Fruit fly (Drosophila melanogaster) whole organism, prepupa: ENCODE data around the gene CG14657.

Experiments used
- CG10631 ChIP-seq: fragments of 200-800 bp; sonication (Bioruptor generic); optimal IDR thresholded peaks from 2 replicates; lab custom pipeline; 2016; ENCODE audit warnings: missing biosample characterization, missing genetic modification characterization
- CG10669 ChIP-seq: fragments of 200-800 bp; sonication (Bioruptor generic); optimal IDR thresholded peaks from 3 replicates; lab custom pipeline; 2018; ENCODE audit warnings: missing biosample characterization, mild to moderate bottlenecking, missing genetic modification characterization, moderate library complexity
- CG11762 ChIP-seq: fragments of 200-800 bp; sonication (Bioruptor generic); optimal IDR thresholded peaks from 3 replicates; lab custom pipeline; 2016; ENCODE audit warnings: missing biosample characterization, missing genetic modification characterization; ENCODE audit not compliant: insufficient read depth
- CG15336 ChIP-seq: fragments of 200-800 bp; sonication (Bioruptor generic); IDR thresholded peaks from 2 replicates; pipeline ENCODE4 v1.3.6; 2022; ENCODE audit warnings: missing biosample characterization, missing genetic modification characterization
- CG1621 ChIP-seq: fragments of 200-800 bp; sonication (Bioruptor generic); optimal IDR thresholded peaks from 3 replicates; lab custom pipeline; 2018; ENCODE audit warnings: missing biosample characterization, mild to moderate bottlenecking, missing genetic modification characterization
- CG16779 ChIP-seq: fragments of 200-800 bp; sonication (Bioruptor generic); optimal IDR thresholded peaks from 3 replicates; lab custom pipeline; 2017; ENCODE audit warnings: missing biosample characterization, mild to moderate bottlenecking, missing genetic modification characterization
- CG31627 ChIP-seq: fragments of 200-800 bp; sonication (Bioruptor generic); optimal IDR thresholded peaks from 3 replicates; lab custom pipeline; 2016; ENCODE audit warnings: missing biosample characterization, missing genetic modification characterization
- CG32006 ChIP-seq: fragments of 200-800 bp; sonication (Bioruptor generic); optimal IDR thresholded peaks from 3 replicates; lab custom pipeline; 2017; ENCODE audit warnings: missing biosample characterization, mild to moderate bottlenecking, missing genetic modification characterization
- CG3919 ChIP-seq: fragments of 200-800 bp; sonication (Bioruptor generic); optimal IDR thresholded peaks from 3 replicates; lab custom pipeline; 2016; ENCODE audit warnings: missing biosample characterization, missing genetic modification characterization
- CG6163 ChIP-seq: fragments of 200-800 bp; sonication (Bioruptor generic); IDR thresholded peaks from 3 replicates; pipeline ENCODE4 v1.3.6; 2022; ENCODE audit warnings: missing biosample characterization, missing genetic modification characterization
- CG6792 ChIP-seq: fragments of 200-800 bp; sonication (Bioruptor generic); optimal IDR thresholded peaks from 3 replicates; lab custom pipeline; 2016; ENCODE audit warnings: missing biosample characterization, missing genetic modification characterization
- CG7368 ChIP-seq: fragments of 200-800 bp; sonication (Bioruptor generic); optimal IDR thresholded peaks from 3 replicates; lab custom pipeline; 2016; ENCODE audit warnings: missing biosample characterization, missing genetic modification characterization
- CG8632 ChIP-seq: fragments of 200-800 bp; sonication (Bioruptor generic); optimal IDR thresholded peaks from 3 replicates; lab custom pipeline; 2016; ENCODE audit warnings: missing biosample characterization, missing genetic modification characterization
- CG9139 ChIP-seq: fragments of 200-800 bp; sonication (Bioruptor generic); optimal IDR thresholded peaks from 3 replicates; lab custom pipeline; 2017; ENCODE audit warnings: missing biosample characterization, mild to moderate bottlenecking, missing genetic modification characterization
- Eip75B ChIP-seq: fragments of 200-800 bp; sonication (Bioruptor generic); optimal IDR thresholded peaks from 3 replicates; lab custom pipeline; 2016; ENCODE audit warnings: missing biosample characterization, missing genetic modification characterization
- Eip78C ChIP-seq: fragments of 200-800 bp; sonication (Bioruptor generic); peaks from one replicate; lab custom pipeline; 2016; ENCODE audit warnings: missing biosample characterization, missing genetic modification characterization
- Eip93F ChIP-seq: fragments of 200-800 bp; sonication (Bioruptor generic); optimal IDR thresholded peaks from 2 replicates; lab custom pipeline; 2016; ENCODE audit warnings: missing biosample characterization, mild to moderate bottlenecking, missing genetic modification characterization
- Ets96B ChIP-seq: fragments of 200-800 bp; optimal IDR thresholded peaks from 2 replicates; lab custom pipeline; 2019; ENCODE audit warnings: missing biosample characterization, mild to moderate bottlenecking, missing genetic modification characterization, moderate library complexity
- Hr38 ChIP-seq: sonication (Bioruptor generic); optimal IDR thresholded peaks from 2 replicates; lab custom pipeline; 2016; ENCODE audit warnings: missing biosample characterization, missing genetic modification characterization
- Hr4 ChIP-seq: fragments of 200-800 bp; sonication (Bioruptor generic); optimal IDR thresholded peaks from 3 replicates; lab custom pipeline; 2016; ENCODE audit warnings: missing biosample characterization, missing genetic modification characterization
- Met ChIP-seq: fragments of 200-800 bp; sonication (Bioruptor generic); optimal IDR thresholded peaks from 3 replicates; lab custom pipeline; 2016; ENCODE audit warnings: missing biosample characterization, missing genetic modification characterization
- Smox ChIP-seq: fragments of 200-800 bp; sonication (Bioruptor generic); optimal IDR thresholded peaks from 3 replicates; lab custom pipeline; 2016; ENCODE audit warnings: missing biosample characterization, missing genetic modification characterization
- Sox102F ChIP-seq: fragments of 200-800 bp; sonication (Bioruptor generic); optimal IDR thresholded peaks from 2 replicates; lab custom pipeline; 2016; ENCODE audit warnings: missing biosample characterization, mild to moderate bottlenecking, missing genetic modification characterization
- Sox14 ChIP-seq: fragments of 200-800 bp; sonication (Bioruptor generic); optimal IDR thresholded peaks from 3 replicates; lab custom pipeline; 2016; ENCODE audit warnings: missing biosample characterization, missing genetic modification characterization
- Sox15 ChIP-seq: fragments of 200-800 bp; sonication (Bioruptor generic); optimal IDR thresholded peaks from 3 replicates; lab custom pipeline; 2016; ENCODE audit warnings: missing biosample characterization, missing genetic modification characterization
- achi ChIP-seq: fragments of 200-800 bp; sonication (Bioruptor generic); optimal IDR thresholded peaks from 3 replicates; lab custom pipeline; 2016; ENCODE audit warnings: missing biosample characterization, missing genetic modification characterization
- acj6 ChIP-seq: fragments of 200-800 bp; sonication (Bioruptor generic); optimal IDR thresholded peaks from 3 replicates; lab custom pipeline; 2016; ENCODE audit warnings: missing biosample characterization, missing genetic modification characterization
- cyc ChIP-seq: fragments of 200-800 bp; sonication (Bioruptor generic); optimal IDR thresholded peaks from 3 replicates; lab custom pipeline; 2016; ENCODE audit warnings: missing biosample characterization, missing genetic modification characterization
- eg ChIP-seq: fragments of 200-800 bp; sonication (Bioruptor generic); IDR thresholded peaks from 3 replicates; pipeline ENCODE4 v1.3.6; 2022; ENCODE audit warnings: missing biosample characterization, missing genetic modification characterization
- esn ChIP-seq: fragments of 200-800 bp; sonication (Bioruptor generic); optimal IDR thresholded peaks from 2 replicates; lab custom pipeline; 2016; ENCODE audit warnings: missing biosample characterization, mild to moderate bottlenecking, missing genetic modification characterization, moderate library complexity
- fd59A ChIP-seq: fragments of 200-800 bp; sonication (Bioruptor generic); optimal IDR thresholded peaks from 2 replicates; lab custom pipeline; 2017; ENCODE audit warnings: missing biosample characterization, mild to moderate bottlenecking, missing genetic modification characterization, missing genetic modification reagents
- fd85E ChIP-seq: fragments of 200-800 bp; sonication (Bioruptor generic); optimal IDR thresholded peaks from 3 replicates; lab custom pipeline; 2016; ENCODE audit warnings: missing biosample characterization, missing genetic modification characterization
- spab ChIP-seq: fragments of 200-800 bp; sonication (Bioruptor generic); optimal IDR thresholded peaks from 2 replicates; lab custom pipeline; 2017; ENCODE audit warnings: missing biosample characterization, mild to moderate bottlenecking, missing genetic modification characterization, missing genetic modification reagents
- ss ChIP-seq, 2 experiments: fragments of 200-800 bp; sonication (Bioruptor generic); optimal IDR thresholded peaks; 2 replicates in 1 of 2; 3 replicates in 1 of 2; lab custom pipeline; 2017 to 2018; ENCODE audit warnings: mild to moderate bottlenecking in 2 of 2, missing biosample characterization in 2 of 2, missing genetic modification characterization in 2 of 2, moderate library complexity in 1 of 2
- svp ChIP-seq: fragments of 200-800 bp; sonication (Bioruptor generic); peaks from one replicate; lab custom pipeline; 2016; ENCODE audit warnings: missing biosample characterization, missing genetic modification characterization

Gene CG14657

dm6 chr3R:4845353-4845752 is 24.1 kb upstream of the CG14657 start:
- TF ChIP-seq acj6 (GFP tag; lab: Kevin White, UChicago) (no peak), CG15336 (GFP tag; lab: Robert Waterston, UW) (no peak), CG10669 (GFP tag; lab: Kevin White, UChicago) (no peak), CG7368 (no peak), CG6163 (GFP tag; lab: Robert Waterston, UW) (no peak), CG31627 (GFP tag; lab: Kevin White, UChicago) (no peak), Eip93F (GFP tag; lab: Kevin White, UChicago) (no peak), Sox102F (no peak), CG11762 (GFP tag; lab: Kevin White, UChicago) (no peak), CG6792 (GFP tag; lab: Kevin White, UChicago) (no peak), svp (GFP tag; lab: Kevin White, UChicago) (no peak), Hr4 (no peak), fd59A (GFP tag; lab: Kevin White, UChicago) (no peak), eg (GFP tag; lab: Robert Waterston, UW) (no peak), Sox15 (no peak), achi (GFP tag; lab: Kevin White, UChicago) (no peak)

dm6 chr3R:4842958-4843357 is 21.7 kb upstream of the CG14657 start:
- TF ChIP-seq Ets96B (tag; lab: Kevin White, UChicago) (no peak), Smox (no peak), cyc (GFP tag; lab: Kevin White, UChicago) (no peak), Hr38 (no peak), CG32006 (GFP tag; lab: Kevin White, UChicago) (no peak), CG9139 (no peak), eg (GFP tag; lab: Robert Waterston, UW) (no peak), spab (GFP tag; lab: Kevin White, UChicago) (no peak), CG11762 (GFP tag; lab: Kevin White, UChicago) (no peak), Hr4 (no peak), CG3919 (GFP tag; lab: Kevin White, UChicago) (no peak), esn (GFP tag; lab: Kevin White, UChicago) (no peak), acj6 (GFP tag; lab: Kevin White, UChicago) (no peak), fd85E (no peak), CG7368 (no peak), Eip75B (no peak), CG6792 (GFP tag; lab: Kevin White, UChicago) (no peak), ss (GFP tag; optimal IDR thresholded peaks at IDR 0.05; lab: Kevin White, UChicago) (no peak), CG1621 (tag; lab: Kevin White, UChicago) (no peak), CG31627 (GFP tag; lab: Kevin White, UChicago) (no peak)

- TF ChIP-seq CG9139 (no peak), Eip78C (GFP tag; lab: Kevin White, UChicago) (no peak), spab (GFP tag; lab: Kevin White, UChicago) (no peak), CG10631 (GFP tag; lab: Kevin White, UChicago) (no peak), Met (GFP tag; lab: Kevin White, UChicago) (no peak)
Observed at dm6 chr3R:4840757-4841156, 19.5 kb upstream of the CG14657 start.

dm6 chr3R:4835315-4835714 is 14.1 kb upstream of the CG14657 start:
- TF ChIP-seq CG10631 (GFP tag; lab: Kevin White, UChicago) (no peak), CG16779 (tag; lab: Kevin White, UChicago) (no peak), CG6792 (GFP tag; lab: Kevin White, UChicago) (no peak), Eip75B (no peak), CG11762 (GFP tag; lab: Kevin White, UChicago) (no peak), CG8632 (GFP tag; lab: Kevin White, UChicago) (no peak), Hr38 (no peak), CG15336 (GFP tag; lab: Robert Waterston, UW) (no peak), svp (GFP tag; lab: Kevin White, UChicago) (no peak), Sox14 (no peak)
